Fruit fly (Drosophila melanogaster): Measurements from ENCODE around the gene nAChRbeta2.

DNA sequence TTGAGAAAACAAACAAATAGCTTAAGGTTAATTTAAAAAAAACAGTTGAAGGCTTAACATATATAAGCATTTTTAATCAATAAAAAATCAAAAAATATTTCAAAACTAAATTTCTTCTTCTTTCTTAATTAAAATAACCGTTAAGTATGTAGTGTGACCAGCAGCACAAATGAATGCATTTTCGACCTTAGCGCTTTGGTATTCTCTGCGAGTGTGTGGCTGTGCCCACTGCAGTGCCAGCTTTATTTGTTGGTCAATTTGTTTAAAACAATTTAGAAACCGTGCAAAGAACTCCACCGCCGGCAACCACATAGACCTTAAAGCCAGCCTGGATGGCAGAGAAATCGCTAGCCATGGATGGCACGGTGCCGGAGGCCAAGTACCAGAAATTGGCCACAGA lies 12.9 kb upstream of the nAChRbeta2 start, which contains the start of gene CG6607:
- TF ChIP-seq CTCF (optimal IDR thresholded peaks at IDR 0.05) (no peak), CG8478 (optimal IDR thresholded peaks at IDR 0.05) (no peak)
